Fruit fly (Drosophila melanogaster) whole organism, prepupa: Measurements from ENCODE around the gene CG32040.

ENCODE experiments used
- Blimp-1 ChIP-seq: fragments of 200-800 bp; sonication (Bioruptor generic); optimal IDR thresholded peaks from 3 replicates; lab custom pipeline; 2017; ENCODE audit warnings: missing biosample characterization, missing genetic modification characterization, mild to moderate bottlenecking, moderate library complexity, missing genetic modification reagents
- CG10631 ChIP-seq: fragments of 200-800 bp; sonication (Bioruptor generic); optimal IDR thresholded peaks from 2 replicates; lab custom pipeline; 2016; ENCODE audit warnings: missing biosample characterization, missing genetic modification characterization
- CG10669 ChIP-seq: fragments of 200-800 bp; sonication (Bioruptor generic); optimal IDR thresholded peaks from 3 replicates; lab custom pipeline; 2018; ENCODE audit warnings: missing biosample characterization, mild to moderate bottlenecking, missing genetic modification characterization, moderate library complexity
- CG11294 ChIP-seq: fragments of 200-800 bp; sonication (Bioruptor generic); IDR thresholded peaks from 2 replicates; pipeline ENCODE4 v1.3.6; 2022; ENCODE audit warnings: missing biosample characterization, missing genetic modification characterization
- CG11762 ChIP-seq: fragments of 200-800 bp; sonication (Bioruptor generic); optimal IDR thresholded peaks from 3 replicates; lab custom pipeline; 2016; ENCODE audit warnings: missing biosample characterization, missing genetic modification characterization; ENCODE audit not compliant: insufficient read depth
- CG11902 ChIP-seq: fragments of 200-800 bp; sonication (Bioruptor generic); optimal IDR thresholded peaks from 3 replicates; lab custom pipeline; 2016; ENCODE audit warnings: missing biosample characterization, missing genetic modification characterization
- CG1621 ChIP-seq: fragments of 200-800 bp; sonication (Bioruptor generic); optimal IDR thresholded peaks from 3 replicates; lab custom pipeline; 2018; ENCODE audit warnings: missing biosample characterization, mild to moderate bottlenecking, missing genetic modification characterization
- CG3032 ChIP-seq: fragments of 200-800 bp; optimal IDR thresholded peaks from 2 replicates; lab custom pipeline; 2019; ENCODE audit warnings: missing biosample characterization, mild to moderate bottlenecking, missing genetic modification characterization, moderate library complexity
- CG32006 ChIP-seq: fragments of 200-800 bp; sonication (Bioruptor generic); optimal IDR thresholded peaks from 3 replicates; lab custom pipeline; 2017; ENCODE audit warnings: missing biosample characterization, mild to moderate bottlenecking, missing genetic modification characterization
- CG34406 ChIP-seq: fragments of 200-800 bp; sonication (Bioruptor generic); optimal IDR thresholded peaks from 3 replicates; lab custom pipeline; 2016; ENCODE audit warnings: missing biosample characterization, missing genetic modification characterization
- CG4318 ChIP-seq: fragments of 200-800 bp; sonication (Bioruptor generic); optimal IDR thresholded peaks from 3 replicates; lab custom pipeline; 2017; ENCODE audit warnings: missing biosample characterization, mild to moderate bottlenecking, missing genetic modification characterization
- CG6808 ChIP-seq: fragments of 200-800 bp; sonication (Bioruptor generic); optimal IDR thresholded peaks from 3 replicates; lab custom pipeline; 2017; ENCODE audit warnings: missing biosample characterization, missing genetic modification characterization, mild to moderate bottlenecking, moderate library complexity, missing genetic modification reagents
- CG6854 ChIP-seq: fragments of 200-800 bp; sonication (Bioruptor generic); optimal IDR thresholded peaks from 2 replicates; lab custom pipeline; 2017; ENCODE audit warnings: missing biosample characterization, mild to moderate bottlenecking, missing genetic modification characterization
- CG7368 ChIP-seq: fragments of 200-800 bp; sonication (Bioruptor generic); optimal IDR thresholded peaks from 3 replicates; lab custom pipeline; 2016; ENCODE audit warnings: missing biosample characterization, missing genetic modification characterization
- CG8119 ChIP-seq: fragments of 200-800 bp; sonication (Bioruptor generic); IDR thresholded peaks from 3 replicates; pipeline ENCODE4 v1.3.6; 2022; ENCODE audit warnings: missing biosample characterization, missing genetic modification characterization
- CG8319 ChIP-seq: fragments of 200-800 bp; sonication (Bioruptor generic); optimal IDR thresholded peaks from 3 replicates; lab custom pipeline; 2016; ENCODE audit warnings: missing biosample characterization, missing genetic modification characterization
- CG9139 ChIP-seq: fragments of 200-800 bp; sonication (Bioruptor generic); optimal IDR thresholded peaks from 3 replicates; lab custom pipeline; 2017; ENCODE audit warnings: missing biosample characterization, mild to moderate bottlenecking, missing genetic modification characterization
- Eip78C ChIP-seq: fragments of 200-800 bp; sonication (Bioruptor generic); peaks from one replicate; lab custom pipeline; 2016; ENCODE audit warnings: missing biosample characterization, missing genetic modification characterization
- Eip93F ChIP-seq: fragments of 200-800 bp; sonication (Bioruptor generic); optimal IDR thresholded peaks from 2 replicates; lab custom pipeline; 2016; ENCODE audit warnings: missing biosample characterization, mild to moderate bottlenecking, missing genetic modification characterization
- Ets21C ChIP-seq: fragments of 200-800 bp; sonication (Bioruptor generic); optimal IDR thresholded peaks from 3 replicates; lab custom pipeline; 2016; ENCODE audit warnings: missing biosample characterization, missing genetic modification characterization
- Ets96B ChIP-seq: fragments of 200-800 bp; optimal IDR thresholded peaks from 2 replicates; lab custom pipeline; 2019; ENCODE audit warnings: missing biosample characterization, mild to moderate bottlenecking, missing genetic modification characterization, moderate library complexity
- Hr38 ChIP-seq: sonication (Bioruptor generic); optimal IDR thresholded peaks from 2 replicates; lab custom pipeline; 2016; ENCODE audit warnings: missing biosample characterization, missing genetic modification characterization
- Hr39 ChIP-seq: fragments of 200-800 bp; sonication (Bioruptor generic); optimal IDR thresholded peaks from 2 replicates; lab custom pipeline; 2016; ENCODE audit warnings: missing biosample characterization, missing genetic modification characterization
- Hr4 ChIP-seq: fragments of 200-800 bp; sonication (Bioruptor generic); optimal IDR thresholded peaks from 3 replicates; lab custom pipeline; 2016; ENCODE audit warnings: missing biosample characterization, missing genetic modification characterization
- Lpt ChIP-seq: fragments of 200-800 bp; sonication (Bioruptor generic); optimal IDR thresholded peaks from 3 replicates; lab custom pipeline; 2016; ENCODE audit warnings: missing biosample characterization, missing genetic modification characterization
- Met ChIP-seq: fragments of 200-800 bp; sonication (Bioruptor generic); optimal IDR thresholded peaks from 3 replicates; lab custom pipeline; 2016; ENCODE audit warnings: missing biosample characterization, missing genetic modification characterization
- OdsH ChIP-seq: fragments of 200-800 bp; sonication (Bioruptor generic); optimal IDR thresholded peaks from 3 replicates; lab custom pipeline; 2016; ENCODE audit warnings: missing biosample characterization, missing genetic modification characterization
- Smox ChIP-seq: fragments of 200-800 bp; sonication (Bioruptor generic); optimal IDR thresholded peaks from 3 replicates; lab custom pipeline; 2016; ENCODE audit warnings: missing biosample characterization, missing genetic modification characterization
- Sox102F ChIP-seq: fragments of 200-800 bp; sonication (Bioruptor generic); optimal IDR thresholded peaks from 2 replicates; lab custom pipeline; 2016; ENCODE audit warnings: missing biosample characterization, mild to moderate bottlenecking, missing genetic modification characterization
- Sox15 ChIP-seq: fragments of 200-800 bp; sonication (Bioruptor generic); optimal IDR thresholded peaks from 3 replicates; lab custom pipeline; 2016; ENCODE audit warnings: missing biosample characterization, missing genetic modification characterization
- achi ChIP-seq: fragments of 200-800 bp; sonication (Bioruptor generic); optimal IDR thresholded peaks from 3 replicates; lab custom pipeline; 2016; ENCODE audit warnings: missing biosample characterization, missing genetic modification characterization
- acj6 ChIP-seq: fragments of 200-800 bp; sonication (Bioruptor generic); optimal IDR thresholded peaks from 3 replicates; lab custom pipeline; 2016; ENCODE audit warnings: missing biosample characterization, missing genetic modification characterization
- cyc ChIP-seq: fragments of 200-800 bp; sonication (Bioruptor generic); optimal IDR thresholded peaks from 3 replicates; lab custom pipeline; 2016; ENCODE audit warnings: missing biosample characterization, missing genetic modification characterization
- dac ChIP-seq: fragments of 200-800 bp; sonication (Bioruptor generic); optimal IDR thresholded peaks from 2 replicates; lab custom pipeline; 2017; ENCODE audit warnings: missing biosample characterization, mild to moderate bottlenecking, missing genetic modification characterization
- eg ChIP-seq: fragments of 200-800 bp; sonication (Bioruptor generic); IDR thresholded peaks from 3 replicates; pipeline ENCODE4 v1.3.6; 2022; ENCODE audit warnings: missing biosample characterization, missing genetic modification characterization
- esn ChIP-seq: fragments of 200-800 bp; sonication (Bioruptor generic); optimal IDR thresholded peaks from 2 replicates; lab custom pipeline; 2016; ENCODE audit warnings: missing biosample characterization, mild to moderate bottlenecking, missing genetic modification characterization, moderate library complexity
- fd59A ChIP-seq: fragments of 200-800 bp; sonication (Bioruptor generic); optimal IDR thresholded peaks from 2 replicates; lab custom pipeline; 2017; ENCODE audit warnings: missing biosample characterization, mild to moderate bottlenecking, missing genetic modification characterization, missing genetic modification reagents
- fd85E ChIP-seq: fragments of 200-800 bp; sonication (Bioruptor generic); optimal IDR thresholded peaks from 3 replicates; lab custom pipeline; 2016; ENCODE audit warnings: missing biosample characterization, missing genetic modification characterization
- fkh ChIP-seq: fragments of 200-800 bp; sonication (Bioruptor generic); optimal IDR thresholded peaks from 3 replicates; lab custom pipeline; 2017; ENCODE audit warnings: missing biosample characterization, mild to moderate bottlenecking, missing genetic modification characterization, moderate library complexity
- pdm3 ChIP-seq: fragments of 200-800 bp; sonication (Bioruptor generic); optimal IDR thresholded peaks from 3 replicates; lab custom pipeline; 2016; ENCODE audit warnings: missing biosample characterization, missing genetic modification characterization
- spab ChIP-seq: fragments of 200-800 bp; sonication (Bioruptor generic); optimal IDR thresholded peaks from 2 replicates; lab custom pipeline; 2017; ENCODE audit warnings: missing biosample characterization, mild to moderate bottlenecking, missing genetic modification characterization, missing genetic modification reagents
- ss ChIP-seq, 2 experiments: fragments of 200-800 bp; sonication (Bioruptor generic); optimal IDR thresholded peaks; 2 replicates in 1 of 2; 3 replicates in 1 of 2; lab custom pipeline; 2017 to 2018; ENCODE audit warnings: mild to moderate bottlenecking in 2 of 2, missing biosample characterization in 2 of 2, missing genetic modification characterization in 2 of 2, moderate library complexity in 1 of 2
- svp ChIP-seq: fragments of 200-800 bp; sonication (Bioruptor generic); peaks from one replicate; lab custom pipeline; 2016; ENCODE audit warnings: missing biosample characterization, missing genetic modification characterization
- topi ChIP-seq: fragments of 200-800 bp; sonication (Bioruptor generic); optimal IDR thresholded peaks from 3 replicates; lab custom pipeline; 2016; ENCODE audit warnings: missing biosample characterization, missing genetic modification characterization
- vri ChIP-seq: fragments of 200-800 bp; sonication (Bioruptor generic); optimal IDR thresholded peaks from 3 replicates; lab custom pipeline; 2016; ENCODE audit warnings: missing biosample characterization, mild to moderate bottlenecking, missing genetic modification characterization

Gene CG32040

dm6 chr3L:9397156-9397555 is 43.3 kb downstream of the CG32040 start (continued):
- TF ChIP-seq topi (GFP tag; lab: Kevin White, UChicago), result no peak
- TF ChIP-seq acj6 (GFP tag; lab: Kevin White, UChicago), result no peak
- TF ChIP-seq CG11294 (GFP tag; lab: Robert Waterston, UW), result no peak
- TF ChIP-seq Ets96B (tag; lab: Kevin White, UChicago), result no peak
- TF ChIP-seq Hr4, result no peak
- TF ChIP-seq OdsH (GFP tag; lab: Kevin White, UChicago), result peak; percentile 4
- TF ChIP-seq Smox, result no peak
- TF ChIP-seq CG32006 (GFP tag; lab: Kevin White, UChicago), result no peak
- peak; percentile 1 for TF ChIP-seq CG7368 (GFP tag; lab: Kevin White, UChicago)
- TF ChIP-seq dac (GFP tag; lab: Kevin White, UChicago), result no peak
- TF ChIP-seq CG6808, result peak; percentile 52
- no peak for TF ChIP-seq CG10669 (GFP tag; lab: Kevin White, UChicago)
- TF ChIP-seq fd59A (GFP tag; lab: Kevin White, UChicago), result no peak

dm6 chr3L:9398028-9398427 is 44.2 kb downstream of the CG32040 start:
- TF ChIP-seq vri, result no peak
- TF ChIP-seq OdsH (GFP tag; lab: Kevin White, UChicago), result no peak
- TF ChIP-seq Blimp-1 (GFP tag; lab: Kevin White, UChicago), result no peak
- no peak for TF ChIP-seq Hr39 (GFP tag; lab: Kevin White, UChicago)
- no peak for TF ChIP-seq acj6 (GFP tag; lab: Kevin White, UChicago)
- TF ChIP-seq svp (GFP tag; lab: Kevin White, UChicago), result no peak
- no peak for TF ChIP-seq achi (GFP tag; lab: Kevin White, UChicago)
- no peak for TF ChIP-seq CG8119 (GFP tag; lab: Robert Waterston, UW)
- no peak for TF ChIP-seq fd59A (GFP tag; lab: Kevin White, UChicago)
- no peak for TF ChIP-seq CG3032 (tag; lab: Kevin White, UChicago)
- TF ChIP-seq CG32006 (GFP tag; lab: Kevin White, UChicago), result no peak
- TF ChIP-seq CG6854, result no peak
- TF ChIP-seq cyc (GFP tag; lab: Kevin White, UChicago), result no peak
- no peak for TF ChIP-seq fd85E (GFP tag; lab: Kevin White, UChicago)

dm6 chr3L:9398435-9398981 is 44.7 kb downstream of the CG32040 start:
- no peak for TF ChIP-seq CG11762 (GFP tag; lab: Kevin White, UChicago)
- TF ChIP-seq CG4318 (GFP tag; lab: Kevin White, UChicago), result no peak
- peak; percentile 39 for TF ChIP-seq CG3032 (tag; lab: Kevin White, UChicago)
- TF ChIP-seq CG11902 (GFP tag; lab: Kevin White, UChicago), result peak; percentile 3
- no peak for TF ChIP-seq fd85E (GFP tag; lab: Kevin White, UChicago)
- no peak for TF ChIP-seq Hr39 (GFP tag; lab: Kevin White, UChicago)
- no peak for TF ChIP-seq dac (GFP tag; lab: Kevin White, UChicago)
- no peak for TF ChIP-seq pdm3 (GFP tag; lab: Kevin White, UChicago)
- peak; percentile 5 for TF ChIP-seq CG6808
- no peak for TF ChIP-seq Met (GFP tag; lab: Kevin White, UChicago)
- peak; percentile 21 for TF ChIP-seq OdsH (GFP tag; lab: Kevin White, UChicago)
- peak; percentile 11 for TF ChIP-seq CG7368 (GFP tag; lab: Kevin White, UChicago)
- TF ChIP-seq CG10631 (GFP tag; lab: Kevin White, UChicago), result no peak
- TF ChIP-seq esn (GFP tag; lab: Kevin White, UChicago), result no peak
- TF ChIP-seq fd59A (GFP tag; lab: Kevin White, UChicago), result no peak
- no peak for TF ChIP-seq CG32006 (GFP tag; lab: Kevin White, UChicago)
- TF ChIP-seq ss (GFP tag; optimal IDR thresholded peaks at IDR 0.05; lab: Kevin White, UChicago), result peak; percentile 24 to 25
- TF ChIP-seq achi (GFP tag; lab: Kevin White, UChicago), result no peak
- peak; percentile 8 for TF ChIP-seq CG1621 (tag; lab: Kevin White, UChicago)
- no peak for TF ChIP-seq Sox15 (GFP tag; lab: Kevin White, UChicago)
- no peak for TF ChIP-seq svp (GFP tag; lab: Kevin White, UChicago)
- TF ChIP-seq Blimp-1 (GFP tag; lab: Kevin White, UChicago), result no peak
- no peak for TF ChIP-seq CG34406 (GFP tag; lab: Kevin White, UChicago)
- no peak for TF ChIP-seq fkh (GFP tag; lab: Kevin White, UChicago)
- TF ChIP-seq Eip93F, result no peak
- TF ChIP-seq CG8119 (GFP tag; lab: Robert Waterston, UW), result 0 out of 3 replicates have a peak, but pooled peaks have one; percentile 25
- TF ChIP-seq eg (GFP tag; lab: Robert Waterston, UW), result no peak; the same call in 1 of the 3 replicates
- no peak for TF ChIP-seq Ets21C (GFP tag; lab: Kevin White, UChicago)
- no peak for TF ChIP-seq CG9139 (GFP tag; lab: Kevin White, UChicago)
- no peak for TF ChIP-seq Hr38 (GFP tag; lab: Kevin White, UChicago)
- no peak for TF ChIP-seq Lpt
- peak; percentile 14 for TF ChIP-seq spab
- no peak for TF ChIP-seq CG8319 (GFP tag; lab: Kevin White, UChicago)
- peak; percentile 50 for TF ChIP-seq Eip78C
- TF ChIP-seq Ets96B (tag; lab: Kevin White, UChicago), result peak; percentile 8
- no peak for TF ChIP-seq Sox102F (GFP tag; lab: Kevin White, UChicago)
- TF ChIP-seq vri, result no peak
